Worm (Caenorhabditis elegans) whole organism, young adult: ENCODE measurements around the gene ugt-60.

Source experiments
- F22D6.2 ChIP-seq: sonication (generic microtip); optimal IDR thresholded peaks from 2 replicates; lab custom pipeline; 2016; ENCODE audit warnings: mild to moderate bottlenecking, missing genetic modification characterization, missing compliant biosample characterization
- F23B12.7 ChIP-seq: sonication (generic microtip); optimal IDR thresholded peaks from 2 replicates; lab custom pipeline; 2017; ENCODE audit warnings: missing genetic modification characterization, mild to moderate bottlenecking, missing compliant biosample characterization, antibody characterized with exemption, moderate library complexity; ENCODE audit not compliant: insufficient read depth
- F33H1.4 ChIP-seq: fragments of 200-800 bp; sonication (Bioruptor generic); IDR thresholded peaks from 2 replicates; pipeline ENCODE4 v1.3.6; 2022; ENCODE audit warnings: missing genetic modification reagents, missing genetic modification characterization, missing compliant biosample characterization
- F39B2.1 ChIP-seq: fragments of 200-800 bp; sonication (Bioruptor generic); IDR thresholded peaks from 2 replicates; pipeline ENCODE4 v1.3.6; 2022; ENCODE audit warnings: missing genetic modification reagents, missing genetic modification characterization, missing compliant biosample characterization
- F49E8.2 ChIP-seq: sonication (generic microtip); optimal IDR thresholded peaks from 3 replicates; lab custom pipeline; 2017; ENCODE audit warnings: missing genetic modification characterization, mild to moderate bottlenecking, missing compliant biosample characterization, antibody characterized with exemption, moderate library complexity; ENCODE audit not compliant: insufficient read depth
- F57A8.1 ChIP-seq: fragments of 200-800 bp; sonication (Bioruptor generic); optimal IDR thresholded peaks from 2 replicates; lab custom pipeline; 2018; ENCODE audit warnings: mild to moderate bottlenecking, missing genetic modification characterization, moderate library complexity, missing compliant biosample characterization
- F57C9.4 ChIP-seq: sonication (generic microtip); optimal IDR thresholded peaks from 2 replicates; lab custom pipeline; 2017; ENCODE audit warnings: mild to moderate bottlenecking, missing genetic modification characterization, missing compliant biosample characterization
- K11D2.4 ChIP-seq: fragments of 200-800 bp; sonication (Bioruptor generic); IDR thresholded peaks from 2 replicates; pipeline ENCODE4 v1.3.6; 2022; ENCODE audit warnings: missing genetic modification reagents, missing genetic modification characterization, missing compliant biosample characterization
- T26A5.8 ChIP-seq: sonication (generic microtip); optimal IDR thresholded peaks from 2 replicates; lab custom pipeline; 2016; ENCODE audit warnings: missing genetic modification characterization, missing compliant biosample characterization
- akir-1 ChIP-seq: fragments of 200-800 bp; sonication (Bioruptor generic); optimal IDR thresholded peaks from 2 replicates; lab custom pipeline; 2018; ENCODE audit warnings: mild to moderate bottlenecking, missing genetic modification characterization, moderate library complexity, missing compliant biosample characterization
- aptf-2 ChIP-seq: fragments of 200-800 bp; sonication (Bioruptor generic); conservative IDR thresholded peaks from 2 replicates; pipeline ENCODE4 v1.3.6; 2022; ENCODE audit warnings: missing genetic modification reagents, missing genetic modification characterization, missing compliant biosample characterization
- aptf-3 ChIP-seq: fragments of 200-800 bp; sonication (Bioruptor generic); IDR thresholded peaks from 2 replicates; pipeline ENCODE4 v1.3.6; 2022; ENCODE audit warnings: missing genetic modification characterization, missing compliant biosample characterization
- ceh-100 ChIP-seq: fragments of 200-800 bp; sonication (Bioruptor generic); IDR thresholded peaks from 2 replicates; pipeline ENCODE4 v1.3.6; 2022; ENCODE audit warnings: missing genetic modification reagents, missing genetic modification characterization, missing compliant biosample characterization
- ceh-91 ChIP-seq: fragments of 200-800 bp; sonication (Bioruptor generic); IDR thresholded peaks from 2 replicates; pipeline ENCODE4 v1.3.6; 2022; ENCODE audit warnings: missing genetic modification reagents, missing genetic modification characterization, missing compliant biosample characterization
- chd-7 ChIP-seq: sonication (generic microtip); optimal IDR thresholded peaks from 2 replicates; lab custom pipeline; 2016; ENCODE audit warnings: mild to moderate bottlenecking, missing genetic modification characterization, moderate library complexity, missing compliant biosample characterization
- die-1 ChIP-seq: sonication (generic microtip); optimal IDR thresholded peaks from 2 replicates; lab custom pipeline; 2016; ENCODE audit warnings: missing genotype, mild to moderate bottlenecking, missing genetic modification characterization, missing compliant biosample characterization
- egrh-3 ChIP-seq: fragments of 200-800 bp; sonication (Bioruptor generic); IDR thresholded peaks from 2 replicates; pipeline ENCODE4 v1.3.6; 2022; ENCODE audit warnings: missing genetic modification reagents, missing genetic modification characterization, missing compliant biosample characterization
- him-1 ChIP-seq: sonication (generic microtip); optimal IDR thresholded peaks from 2 replicates; lab custom pipeline; 2016; ENCODE audit warnings: missing genotype, missing genetic modification reagents, missing genetic modification characterization, missing compliant biosample characterization
- hmg-1.2 ChIP-seq: fragments of 200-800 bp; sonication (Bioruptor generic); IDR thresholded peaks from 2 replicates; pipeline ENCODE4 v1.3.6; 2022; ENCODE audit warnings: missing genetic modification reagents, missing genetic modification characterization, missing compliant biosample characterization
- let-526 ChIP-seq: fragments of 200-800 bp; sonication (Bioruptor generic); IDR thresholded peaks from 2 replicates; pipeline ENCODE4 v1.3.6; 2022; ENCODE audit warnings: missing genetic modification reagents, missing genetic modification characterization, missing compliant biosample characterization
- madf-10 ChIP-seq: sonication (generic microtip); optimal IDR thresholded peaks from 2 replicates; lab custom pipeline; 2016; ENCODE audit warnings: mild to moderate bottlenecking, missing genetic modification characterization, missing compliant biosample characterization
- mxl-1 ChIP-seq: sonication (generic microtip); optimal IDR thresholded peaks from 2 replicates; lab custom pipeline; 2016; ENCODE audit warnings: missing genetic modification characterization, missing compliant biosample characterization
- nhr-120 ChIP-seq: fragments of 200-800 bp; sonication (Bioruptor generic); IDR thresholded peaks from 2 replicates; pipeline ENCODE4 v1.3.6; 2022; ENCODE audit warnings: missing genetic modification characterization, missing compliant biosample characterization
- nhr-80 ChIP-seq: sonication (generic microtip); optimal IDR thresholded peaks from 2 replicates; lab custom pipeline; 2016; ENCODE audit warnings: missing genetic modification characterization, missing compliant biosample characterization
- rcor-1 ChIP-seq: fragments of 200-800 bp; sonication (Bioruptor generic); IDR thresholded peaks from 2 replicates; pipeline ENCODE4 v1.3.6; 2022; ENCODE audit warnings: missing genetic modification reagents, missing genetic modification characterization, missing compliant biosample characterization
- rec-8 ChIP-seq, 2 experiments: sonication (generic microtip); optimal IDR thresholded peaks; 2 replicates each; lab custom pipeline; 2016; ENCODE audit warnings: mild to moderate bottlenecking in 2 of 2, missing genetic modification characterization in 2 of 2, missing genetic modification reagents in 2 of 2, missing genotype in 2 of 2, missing biosample characterization in 1 of 2, missing compliant biosample characterization in 1 of 2, moderate library complexity in 1 of 2
- sdz-38 ChIP-seq: sonication (generic microtip); optimal IDR thresholded peaks from 2 replicates; lab custom pipeline; 2016; ENCODE audit warnings: missing genotype, missing genetic modification characterization, missing compliant biosample characterization
- snpc-1.3 ChIP-seq: sonication (generic microtip); optimal IDR thresholded peaks from 2 replicates; lab custom pipeline; 2017; ENCODE audit warnings: missing genetic modification characterization, mild to moderate bottlenecking, missing compliant biosample characterization, antibody characterized with exemption, moderate library complexity, missing genotype, missing genetic modification reagents; ENCODE audit not compliant: insufficient read depth
- snpc-3.4 ChIP-seq: sonication (generic microtip); optimal IDR thresholded peaks from 2 replicates; lab custom pipeline; 2017; ENCODE audit warnings: missing genetic modification characterization, mild to moderate bottlenecking, missing compliant biosample characterization, antibody characterized with exemption, moderate library complexity, missing genotype, missing genetic modification reagents
- snpc-4 ChIP-seq, 5 experiments: fragments of 150-350 bp in 1 of 5; sonication (generic microtip) in 4 of 5; optimal IDR thresholded peaks; 2 replicates each; lab custom pipeline; 2014 to 2018; ENCODE audit warnings: missing genetic modification characterization in 5 of 5, missing biosample characterization in 3 of 5, antibody characterized with exemption in 2 of 5, mild to moderate bottlenecking in 2 of 5, missing compliant biosample characterization in 2 of 5, missing genotype in 2 of 5, moderate library complexity in 2 of 5, missing genetic modification reagents in 1 of 5
- ztf-22 ChIP-seq: fragments of 200-800 bp; sonication (Bioruptor generic); optimal IDR thresholded peaks from 2 replicates; lab custom pipeline; 2018; ENCODE audit warnings: mild to moderate bottlenecking, missing genetic modification characterization, moderate library complexity, missing compliant biosample characterization
- ztf-28 ChIP-seq: fragments of 200-800 bp; sonication (Bioruptor generic); IDR thresholded peaks from 2 replicates; pipeline ENCODE4 v1.3.6; 2022; ENCODE audit warnings: missing genetic modification reagents, missing genetic modification characterization, missing compliant biosample characterization
- ztf-3 ChIP-seq: fragments of 200-800 bp; sonication (Bioruptor generic); optimal IDR thresholded peaks from 2 replicates; lab custom pipeline; 2018; ENCODE audit warnings: mild to moderate bottlenecking, missing genetic modification characterization, missing compliant biosample characterization

Gene ugt-60

ce11 chrIII:9717243-9717642 is 38.4 kb upstream of the ugt-60 start (continued):
- TF ChIP-seq snpc-1.3 (tag; lab: Kevin White, UChicago) (peak; percentile 94), F33H1.4 (GFP tag; lab: Robert Waterston, UW) (peak; percentile 64), chd-7 (no peak), madf-10 (tag; lab: Kevin White, UChicago) (no peak), die-1 (tag; lab: Kevin White, UChicago) (no peak), egrh-3 (no peak), F22D6.2 (no peak), ztf-22 (no peak), akir-1 (GFP tag; lab: Kevin White, UChicago) (peak; percentile 20), rcor-1 (no peak; the same call in 1 of the 2 replicates), let-526 (GFP tag; lab: Robert Waterston, UW) (no peak), him-1 (peak; percentile 97), ztf-3 (GFP tag; lab: Kevin White, UChicago) (no peak), ceh-100 (GFP tag; lab: Robert Waterston, UW) (no peak), F57A8.1 (GFP tag; lab: Kevin White, UChicago) (no peak), snpc-4 (GFP tag; optimal IDR thresholded peaks at IDR 0.05; lab: Kevin White, UChicago) (peak; percentile 98), snpc-4 (tag; optimal IDR thresholded peaks at IDR 0.05; lab: Kevin White, UChicago) (peak; percentile 98 to 100 (median 99)), ceh-91 (GFP tag; lab: Robert Waterston, UW) (no peak), T26A5.8 (tag; lab: Kevin White, UChicago) (no peak), F57C9.4 (peak; percentile 34), sdz-38 (tag; lab: Kevin White, UChicago) (no peak), aptf-3 (GFP tag; lab: Robert Waterston, UW) (no peak), rec-8 (tag; optimal IDR thresholded peaks at IDR 0.05; lab: Kevin White, UChicago) (peak in 1 of 2 experiments; percentile 41), nhr-120 (no peak), ztf-28 (GFP tag; lab: Robert Waterston, UW) (no peak)

ce11 chrIII:9714731-9715130 is 35.9 kb upstream of the ugt-60 start:
- no peak for TF ChIP-seq F23B12.7 (tag; lab: Kevin White, UChicago)
- no peak for TF ChIP-seq egrh-3
- TF ChIP-seq F39B2.1 (GFP tag; lab: Robert Waterston, UW): no peak
- TF ChIP-seq F57C9.4: no peak
- TF ChIP-seq hmg-1.2 (GFP tag; lab: Robert Waterston, UW): no peak
- no peak for TF ChIP-seq aptf-2 (GFP tag; lab: Robert Waterston, UW)
- TF ChIP-seq F49E8.2 (tag; lab: Kevin White, UChicago): no peak

- TF ChIP-seq nhr-80 (tag; lab: Kevin White, UChicago) (peak; percentile 53), snpc-4 (GFP tag; optimal IDR thresholded peaks at IDR 0.05; lab: Kevin White, UChicago) (no peak), snpc-4 (tag; optimal IDR thresholded peaks at IDR 0.05; lab: Kevin White, UChicago) (peak in 1 of 4 experiments; percentile 16), K11D2.4 (GFP tag; lab: Robert Waterston, UW) (no peak), mxl-1 (tag; lab: Kevin White, UChicago) (no peak)
These were observed 35.0 kb upstream of the ugt-60 start, which contains the start of gene ncx-6 for ce11 chrIII:9713862-9714261. TSS of gene ncx-6 (minus strand) at chrIII:9713949.

ce11 chrIII:9713182-9713581 is 34.3 kb upstream of the ugt-60 start:
- no peak for TF ChIP-seq snpc-3.4 (tag; lab: Kevin White, UChicago)
